Fruit fly (Drosophila melanogaster) whole organism, prepupa: ENCODE measurements around the gene CG46467.

Experiments used
- Blimp-1 ChIP-seq: fragments of 200-800 bp; sonication (Bioruptor generic); optimal IDR thresholded peaks from 3 replicates; lab custom pipeline; 2017; ENCODE audit warnings: missing biosample characterization, missing genetic modification characterization, mild to moderate bottlenecking, moderate library complexity, missing genetic modification reagents
- CG10669 ChIP-seq: fragments of 200-800 bp; sonication (Bioruptor generic); optimal IDR thresholded peaks from 3 replicates; lab custom pipeline; 2018; ENCODE audit warnings: missing biosample characterization, mild to moderate bottlenecking, missing genetic modification characterization, moderate library complexity
- CG11294 ChIP-seq: fragments of 200-800 bp; sonication (Bioruptor generic); IDR thresholded peaks from 2 replicates; pipeline ENCODE4 v1.3.6; 2022; ENCODE audit warnings: missing biosample characterization, missing genetic modification characterization
- CG11762 ChIP-seq: fragments of 200-800 bp; sonication (Bioruptor generic); optimal IDR thresholded peaks from 3 replicates; lab custom pipeline; 2016; ENCODE audit warnings: missing biosample characterization, missing genetic modification characterization; ENCODE audit not compliant: insufficient read depth
- CG11902 ChIP-seq: fragments of 200-800 bp; sonication (Bioruptor generic); optimal IDR thresholded peaks from 3 replicates; lab custom pipeline; 2016; ENCODE audit warnings: missing biosample characterization, missing genetic modification characterization
- CG15336 ChIP-seq: fragments of 200-800 bp; sonication (Bioruptor generic); IDR thresholded peaks from 2 replicates; pipeline ENCODE4 v1.3.6; 2022; ENCODE audit warnings: missing biosample characterization, missing genetic modification characterization
- CG16779 ChIP-seq: fragments of 200-800 bp; sonication (Bioruptor generic); optimal IDR thresholded peaks from 3 replicates; lab custom pipeline; 2017; ENCODE audit warnings: missing biosample characterization, mild to moderate bottlenecking, missing genetic modification characterization
- CG3032 ChIP-seq: fragments of 200-800 bp; optimal IDR thresholded peaks from 2 replicates; lab custom pipeline; 2019; ENCODE audit warnings: missing biosample characterization, mild to moderate bottlenecking, missing genetic modification characterization, moderate library complexity
- CG31627 ChIP-seq: fragments of 200-800 bp; sonication (Bioruptor generic); optimal IDR thresholded peaks from 3 replicates; lab custom pipeline; 2016; ENCODE audit warnings: missing biosample characterization, missing genetic modification characterization
- CG32006 ChIP-seq: fragments of 200-800 bp; sonication (Bioruptor generic); optimal IDR thresholded peaks from 3 replicates; lab custom pipeline; 2017; ENCODE audit warnings: missing biosample characterization, mild to moderate bottlenecking, missing genetic modification characterization
- CG34406 ChIP-seq: fragments of 200-800 bp; sonication (Bioruptor generic); optimal IDR thresholded peaks from 3 replicates; lab custom pipeline; 2016; ENCODE audit warnings: missing biosample characterization, missing genetic modification characterization
- CG3919 ChIP-seq: fragments of 200-800 bp; sonication (Bioruptor generic); optimal IDR thresholded peaks from 3 replicates; lab custom pipeline; 2016; ENCODE audit warnings: missing biosample characterization, missing genetic modification characterization
- CG6163 ChIP-seq: fragments of 200-800 bp; sonication (Bioruptor generic); IDR thresholded peaks from 3 replicates; pipeline ENCODE4 v1.3.6; 2022; ENCODE audit warnings: missing biosample characterization, missing genetic modification characterization
- CG6276 ChIP-seq: fragments of 200-800 bp; sonication (Bioruptor generic); optimal IDR thresholded peaks from 2 replicates; lab custom pipeline; 2017; ENCODE audit warnings: missing biosample characterization, mild to moderate bottlenecking, missing genetic modification characterization
- CG6808 ChIP-seq: fragments of 200-800 bp; sonication (Bioruptor generic); optimal IDR thresholded peaks from 3 replicates; lab custom pipeline; 2017; ENCODE audit warnings: missing biosample characterization, missing genetic modification characterization, mild to moderate bottlenecking, moderate library complexity, missing genetic modification reagents
- CG6854 ChIP-seq: fragments of 200-800 bp; sonication (Bioruptor generic); optimal IDR thresholded peaks from 2 replicates; lab custom pipeline; 2017; ENCODE audit warnings: missing biosample characterization, mild to moderate bottlenecking, missing genetic modification characterization
- CG8119 ChIP-seq: fragments of 200-800 bp; sonication (Bioruptor generic); IDR thresholded peaks from 3 replicates; pipeline ENCODE4 v1.3.6; 2022; ENCODE audit warnings: missing biosample characterization, missing genetic modification characterization
- CG8319 ChIP-seq: fragments of 200-800 bp; sonication (Bioruptor generic); optimal IDR thresholded peaks from 3 replicates; lab custom pipeline; 2016; ENCODE audit warnings: missing biosample characterization, missing genetic modification characterization
- CG8632 ChIP-seq: fragments of 200-800 bp; sonication (Bioruptor generic); optimal IDR thresholded peaks from 3 replicates; lab custom pipeline; 2016; ENCODE audit warnings: missing biosample characterization, missing genetic modification characterization
- CG9139 ChIP-seq: fragments of 200-800 bp; sonication (Bioruptor generic); optimal IDR thresholded peaks from 3 replicates; lab custom pipeline; 2017; ENCODE audit warnings: missing biosample characterization, mild to moderate bottlenecking, missing genetic modification characterization
- Eip75B ChIP-seq: fragments of 200-800 bp; sonication (Bioruptor generic); optimal IDR thresholded peaks from 3 replicates; lab custom pipeline; 2016; ENCODE audit warnings: missing biosample characterization, missing genetic modification characterization
- Eip78C ChIP-seq: fragments of 200-800 bp; sonication (Bioruptor generic); peaks from one replicate; lab custom pipeline; 2016; ENCODE audit warnings: missing biosample characterization, missing genetic modification characterization
- Eip93F ChIP-seq: fragments of 200-800 bp; sonication (Bioruptor generic); optimal IDR thresholded peaks from 2 replicates; lab custom pipeline; 2016; ENCODE audit warnings: missing biosample characterization, mild to moderate bottlenecking, missing genetic modification characterization
- Ets21C ChIP-seq: fragments of 200-800 bp; sonication (Bioruptor generic); optimal IDR thresholded peaks from 3 replicates; lab custom pipeline; 2016; ENCODE audit warnings: missing biosample characterization, missing genetic modification characterization
- Hr39 ChIP-seq: fragments of 200-800 bp; sonication (Bioruptor generic); optimal IDR thresholded peaks from 2 replicates; lab custom pipeline; 2016; ENCODE audit warnings: missing biosample characterization, missing genetic modification characterization
- Hr4 ChIP-seq: fragments of 200-800 bp; sonication (Bioruptor generic); optimal IDR thresholded peaks from 3 replicates; lab custom pipeline; 2016; ENCODE audit warnings: missing biosample characterization, missing genetic modification characterization
- Lpt ChIP-seq: fragments of 200-800 bp; sonication (Bioruptor generic); optimal IDR thresholded peaks from 3 replicates; lab custom pipeline; 2016; ENCODE audit warnings: missing biosample characterization, missing genetic modification characterization
- Met ChIP-seq: fragments of 200-800 bp; sonication (Bioruptor generic); optimal IDR thresholded peaks from 3 replicates; lab custom pipeline; 2016; ENCODE audit warnings: missing biosample characterization, missing genetic modification characterization
- Sox15 ChIP-seq: fragments of 200-800 bp; sonication (Bioruptor generic); optimal IDR thresholded peaks from 3 replicates; lab custom pipeline; 2016; ENCODE audit warnings: missing biosample characterization, missing genetic modification characterization
- achi ChIP-seq: fragments of 200-800 bp; sonication (Bioruptor generic); optimal IDR thresholded peaks from 3 replicates; lab custom pipeline; 2016; ENCODE audit warnings: missing biosample characterization, missing genetic modification characterization
- acj6 ChIP-seq: fragments of 200-800 bp; sonication (Bioruptor generic); optimal IDR thresholded peaks from 3 replicates; lab custom pipeline; 2016; ENCODE audit warnings: missing biosample characterization, missing genetic modification characterization
- dac ChIP-seq: fragments of 200-800 bp; sonication (Bioruptor generic); optimal IDR thresholded peaks from 2 replicates; lab custom pipeline; 2017; ENCODE audit warnings: missing biosample characterization, mild to moderate bottlenecking, missing genetic modification characterization
- dsx ChIP-seq: fragments of 200-800 bp; optimal IDR thresholded peaks from 3 replicates; lab custom pipeline; 2019; ENCODE audit warnings: missing biosample characterization, mild to moderate bottlenecking, missing genetic modification characterization, moderate library complexity; ENCODE audit not compliant: poor library complexity, severe bottlenecking
- esn ChIP-seq: fragments of 200-800 bp; sonication (Bioruptor generic); optimal IDR thresholded peaks from 2 replicates; lab custom pipeline; 2016; ENCODE audit warnings: missing biosample characterization, mild to moderate bottlenecking, missing genetic modification characterization, moderate library complexity
- fd85E ChIP-seq: fragments of 200-800 bp; sonication (Bioruptor generic); optimal IDR thresholded peaks from 3 replicates; lab custom pipeline; 2016; ENCODE audit warnings: missing biosample characterization, missing genetic modification characterization
- net ChIP-seq: fragments of 200-800 bp; sonication (Bioruptor generic); optimal IDR thresholded peaks from 3 replicates; lab custom pipeline; 2016; ENCODE audit warnings: missing biosample characterization, missing genetic modification characterization
- pdm3 ChIP-seq: fragments of 200-800 bp; sonication (Bioruptor generic); optimal IDR thresholded peaks from 3 replicates; lab custom pipeline; 2016; ENCODE audit warnings: missing biosample characterization, missing genetic modification characterization
- salr ChIP-seq, 2 experiments: fragments of 200-800 bp; sonication (Bioruptor generic); optimal IDR thresholded peaks; 3 replicates each; lab custom pipeline; 2016 to 2018; ENCODE audit warnings: missing biosample characterization in 2 of 2, missing genetic modification characterization in 2 of 2, mild to moderate bottlenecking in 1 of 2
- spab ChIP-seq: fragments of 200-800 bp; sonication (Bioruptor generic); optimal IDR thresholded peaks from 2 replicates; lab custom pipeline; 2017; ENCODE audit warnings: missing biosample characterization, mild to moderate bottlenecking, missing genetic modification characterization, missing genetic modification reagents
- svp ChIP-seq: fragments of 200-800 bp; sonication (Bioruptor generic); peaks from one replicate; lab custom pipeline; 2016; ENCODE audit warnings: missing biosample characterization, missing genetic modification characterization
- topi ChIP-seq: fragments of 200-800 bp; sonication (Bioruptor generic); optimal IDR thresholded peaks from 3 replicates; lab custom pipeline; 2016; ENCODE audit warnings: missing biosample characterization, missing genetic modification characterization

The CG46467 gene

DNA sequence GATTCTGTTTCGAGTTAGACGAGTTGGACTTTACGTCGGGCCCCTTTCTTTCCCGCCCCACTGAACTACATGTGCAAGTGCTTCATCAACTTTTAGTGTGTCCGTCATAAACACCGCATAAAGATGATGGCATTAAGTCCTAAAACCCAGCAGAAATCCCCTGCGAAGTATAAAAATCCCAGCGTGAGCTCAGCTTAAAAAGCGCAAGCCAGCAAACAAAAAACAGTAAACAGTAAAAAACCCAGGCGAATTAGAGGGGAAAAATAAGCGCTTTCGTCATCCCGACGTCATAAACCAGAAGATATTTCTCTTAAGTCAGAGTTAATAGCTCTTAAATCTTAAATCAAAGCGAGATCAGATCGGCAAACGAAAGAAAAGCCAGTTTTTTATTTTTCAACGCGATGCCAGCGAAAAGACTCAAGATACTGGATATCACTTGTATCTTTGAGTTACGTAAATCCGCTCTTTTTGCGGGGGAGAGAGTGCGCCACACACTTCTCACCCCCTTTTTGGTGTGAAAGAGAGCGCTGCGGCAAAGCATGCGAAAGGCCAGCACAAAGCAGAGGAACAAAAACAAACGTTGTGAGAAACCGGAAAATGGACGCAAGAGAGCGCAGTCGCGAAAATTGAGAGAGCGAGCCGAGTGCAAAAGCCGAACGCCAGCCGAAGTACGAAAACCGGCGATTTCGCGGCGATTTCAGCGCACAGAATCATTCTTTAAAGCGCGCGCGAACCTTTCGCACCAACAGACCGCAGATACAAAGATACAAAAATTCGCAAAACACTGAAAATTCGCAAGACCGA is 53.9 kb downstream of the CG46467 start (continued):
- TF ChIP-seq CG6808 (GFP tag; lab: Kevin White, UChicago) (peak; percentile 38), CG8119 (GFP tag; lab: Robert Waterston, UW) (peak; percentile 52; the same call in 2 of the 3 replicates)

DNA sequence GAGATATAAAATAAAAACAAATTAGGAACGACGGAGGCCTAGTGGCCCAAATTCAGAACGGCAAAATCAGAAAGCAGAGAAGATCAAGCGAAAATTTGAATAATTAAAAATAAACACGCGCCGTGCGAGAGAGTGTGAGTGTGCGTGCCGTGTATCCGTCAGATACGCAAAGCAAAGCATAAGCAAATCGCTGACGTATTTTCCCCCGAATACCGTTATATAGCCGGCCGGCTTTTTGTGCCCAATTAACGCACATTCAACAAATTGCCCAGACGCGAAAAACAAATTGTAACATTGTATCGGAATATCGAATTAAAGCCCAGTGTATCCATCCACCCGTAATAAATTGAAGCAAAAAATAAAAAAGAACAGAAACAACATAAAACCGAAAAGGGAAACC is 54.7 kb downstream of the CG46467 start:
- TF ChIP-seq Met (GFP tag; lab: Kevin White, UChicago): no peak
- TF ChIP-seq Eip75B (GFP tag; lab: Kevin White, UChicago): no peak
- no peak for TF ChIP-seq Hr39 (GFP tag; lab: Kevin White, UChicago)

DNA sequence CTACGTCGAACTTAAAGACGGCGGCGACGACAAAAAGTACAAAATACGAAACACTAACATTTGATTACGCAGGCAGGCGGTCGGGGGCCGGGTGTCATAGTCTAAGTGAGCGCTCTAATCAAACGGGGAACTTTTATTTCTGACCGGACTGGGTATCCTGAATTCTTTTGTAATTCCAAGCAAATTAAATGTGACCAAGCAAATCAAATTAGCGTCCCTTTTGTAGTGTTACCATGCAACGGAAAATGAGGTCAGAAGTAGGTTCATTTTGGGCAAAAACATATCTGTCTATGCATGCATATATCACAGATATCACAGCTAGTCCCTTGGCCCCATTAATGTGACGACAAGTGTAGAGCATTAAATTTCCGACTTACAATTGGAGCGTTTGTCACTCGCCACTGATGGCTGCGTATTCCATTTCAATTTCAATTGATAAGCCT is 56.7 kb downstream of the CG46467 start:
- TF ChIP-seq net (no peak), Met (GFP tag; lab: Kevin White, UChicago) (no peak), dac (no peak), Lpt (GFP tag; lab: Kevin White, UChicago) (peak; percentile 3), Blimp-1 (GFP tag; lab: Kevin White, UChicago) (no peak), CG8632 (GFP tag; lab: Kevin White, UChicago) (no peak), CG32006 (peak; percentile 19), CG11294 (GFP tag; lab: Robert Waterston, UW) (0 out of 2 replicates have a peak, but pooled peaks have one; percentile 9)

DNA sequence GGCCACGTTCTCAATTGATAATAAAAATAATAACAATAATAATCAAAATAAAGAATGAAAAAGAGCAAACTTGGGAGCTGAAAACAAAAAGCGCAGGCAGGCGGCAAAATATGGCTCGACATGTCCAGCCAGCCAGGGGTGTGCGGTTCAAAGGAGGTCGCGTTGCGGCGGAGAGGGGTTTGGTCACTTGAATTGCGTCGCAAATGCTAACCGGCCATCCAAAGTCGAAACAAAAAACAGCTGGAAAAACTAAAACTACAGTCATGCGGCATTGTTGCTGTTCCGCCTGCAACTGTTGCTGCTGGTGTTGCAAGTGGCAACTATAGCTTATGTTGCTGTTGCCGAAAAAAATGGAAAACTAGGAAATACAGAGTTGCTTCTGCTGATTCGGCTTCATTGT is 57.2 kb downstream of the CG46467 start:
- TF ChIP-seq CG11294 (GFP tag; lab: Robert Waterston, UW) (no peak), CG6163 (GFP tag; lab: Robert Waterston, UW) (0 out of 3 replicates have a peak, but pooled peaks have one; percentile 8)

DNA sequence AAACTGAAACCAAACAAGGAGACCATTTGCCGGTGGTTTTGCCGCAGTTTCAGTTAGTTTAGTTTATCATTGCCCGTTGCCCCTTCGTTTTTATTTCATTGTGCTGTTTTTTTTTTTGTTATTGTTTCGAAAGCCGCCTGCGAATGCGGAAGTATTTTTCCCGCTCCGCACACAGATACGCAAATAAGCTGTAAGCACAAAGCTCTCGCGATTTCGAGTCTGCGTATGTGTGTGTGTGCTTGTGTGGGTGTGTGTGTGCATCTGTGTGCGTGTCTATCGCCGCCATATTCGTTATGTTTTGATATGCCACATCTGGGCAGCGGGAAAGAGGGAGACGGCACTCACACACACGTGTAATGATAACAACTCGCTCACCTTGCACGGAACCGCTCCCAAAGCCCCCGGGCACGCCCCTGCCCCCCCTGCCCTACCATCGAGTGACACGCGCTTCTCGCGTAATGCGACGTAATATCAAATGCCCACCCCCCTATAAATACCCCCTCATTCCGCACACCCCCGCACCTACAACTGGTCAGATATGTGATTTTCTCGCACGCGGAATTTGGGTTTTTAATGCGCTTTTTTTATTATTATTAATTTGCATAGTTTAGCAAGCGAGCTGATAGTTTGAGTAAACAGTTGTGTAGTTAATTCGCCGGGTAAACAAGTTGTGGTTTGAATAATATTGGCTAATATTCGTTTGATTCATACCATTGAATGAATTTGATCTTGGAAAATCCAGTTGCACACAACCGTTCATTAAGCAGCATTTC is 57.9 kb downstream of the CG46467 start:
- TF ChIP-seq CG10669: no peak
- TF ChIP-seq spab: no peak
- no peak for TF ChIP-seq CG31627
- TF ChIP-seq Eip93F (GFP tag; lab: Kevin White, UChicago): no peak
- no peak for TF ChIP-seq CG8632 (GFP tag; lab: Kevin White, UChicago)
- TF ChIP-seq CG16779 (tag; lab: Kevin White, UChicago): no peak
- TF ChIP-seq Sox15 (GFP tag; lab: Kevin White, UChicago): no peak
- TF ChIP-seq acj6 (GFP tag; lab: Kevin White, UChicago): no peak
- TF ChIP-seq CG6276 (GFP tag; lab: Kevin White, UChicago): no peak
- TF ChIP-seq fd85E (GFP tag; lab: Kevin White, UChicago): no peak
- no peak for TF ChIP-seq Ets21C (GFP tag; lab: Kevin White, UChicago)
- peak; percentile 26 for TF ChIP-seq Eip78C (GFP tag; lab: Kevin White, UChicago)
- TF ChIP-seq CG9139 (GFP tag; lab: Kevin White, UChicago): no peak
- no peak for TF ChIP-seq CG3919 (GFP tag; lab: Kevin White, UChicago)
- TF ChIP-seq CG6163 (GFP tag; lab: Robert Waterston, UW): 0 out of 3 replicates have a peak, but pooled peaks have one; percentile 37
- TF ChIP-seq esn: no peak
- peak; percentile 15 for TF ChIP-seq Blimp-1 (GFP tag; lab: Kevin White, UChicago)
- TF ChIP-seq topi (GFP tag; lab: Kevin White, UChicago): no peak
- TF ChIP-seq CG6854: peak; percentile 11
- TF ChIP-seq CG11902 (GFP tag; lab: Kevin White, UChicago): no peak
- TF ChIP-seq pdm3 (GFP tag; lab: Kevin White, UChicago): no peak
- TF ChIP-seq salr (GFP tag; optimal IDR thresholded peaks at IDR 0.05; lab: Kevin White, UChicago): no peak
- TF ChIP-seq CG34406 (GFP tag; lab: Kevin White, UChicago): no peak
- no peak for TF ChIP-seq CG11762 (GFP tag; lab: Kevin White, UChicago)
- TF ChIP-seq CG8319: no peak
- TF ChIP-seq CG15336: no peak
- no peak for TF ChIP-seq dsx (GFP tag; lab: Kevin White, UChicago)
- peak; percentile 63 for TF ChIP-seq svp
- TF ChIP-seq achi (GFP tag; lab: Kevin White, UChicago): no peak
- no peak for TF ChIP-seq CG3032 (tag; lab: Kevin White, UChicago)
- TF ChIP-seq Hr4: no peak
